Worm (Caenorhabditis elegans): ENCODE measurements around the gene D1022.9.
A peak's percentile ranks its signal among the peaks of the same experiment; 100 is the strongest.

The D1022.9 gene

ce11 chrII:7528210-7528609, 38.7 kb upstream of the D1022.9 start (continued):
- TF ChIP-seq nhr-27 (tag; optimal IDR thresholded peaks at IDR 0.05) = no peak
- TF ChIP-seq let-526 (GFP tag; IDR thresholded peaks at IDR 0.05) = peak; percentile 62; the same call in 1 of the 2 replicates
- no peak for TF ChIP-seq ceh-91 (GFP tag; IDR thresholded peaks at IDR 0.05)
- peak; percentile 61 for TF ChIP-seq tlf-1 (GFP tag; optimal IDR thresholded peaks at IDR 0.05)
- peak; percentile 25 for TF ChIP-seq ZK185.1 (tag; optimal IDR thresholded peaks at IDR 0.05; ENCODE audit: poor library complexity, severe bottlenecking)
- no peak for TF ChIP-seq ceh-58 (GFP tag; IDR thresholded peaks at IDR 0.05)
- TF ChIP-seq Y67H2A.10 (GFP tag; conservative IDR thresholded peaks at IDR 0.05) = no peak
- TF ChIP-seq nfya-2 (GFP tag; IDR thresholded peaks at IDR 0.05) = no peak

ce11 chrII:7525458-7525857, 36.0 kb upstream of the D1022.9 start, which contains the start of the genes ZK1290.7 and rnh-1.1:
TSS of gene ZK1290.7 (minus strand) at chrII:7525558.
TSS of gene rnh-1.1 (plus strand) at chrII:7525738.
- TF ChIP-seq T07F8.4 (tag; optimal IDR thresholded peaks at IDR 0.05) (no peak), nhr-90 (tag; optimal IDR thresholded peaks at IDR 0.05) (no peak), bed-2 (GFP tag; IDR thresholded peaks at IDR 0.05) (no peak), ztf-25 (GFP tag; IDR thresholded peaks at IDR 0.05) (no peak), ccch-3 (GFP tag; optimal IDR thresholded peaks at IDR 0.05) (no peak), ceh-40 (GFP tag; IDR thresholded peaks at IDR 0.05) (no peak), D2030.7 (GFP tag; IDR thresholded peaks at IDR 0.05) (no peak), egrh-3 (GFP tag; IDR thresholded peaks at IDR 0.05) (no peak), rcor-1 (GFP tag; IDR thresholded peaks at IDR 0.05) (no peak), unc-130 (GFP tag; optimal IDR thresholded peaks at IDR 0.05) (no peak), athp-1 (tag; optimal IDR thresholded peaks at IDR 0.05) (no peak), aptf-3 (GFP tag; IDR thresholded peaks at IDR 0.05) (no peak), Y56A3A.18 (GFP tag; IDR thresholded peaks at IDR 0.05) (no peak), snpc-1.3 (tag; optimal IDR thresholded peaks at IDR 0.05; ENCODE audit: insufficient read depth) (no peak), ceh-79 (tag; optimal IDR thresholded peaks at IDR 0.05) (no peak), F33H1.4 (GFP tag; IDR thresholded peaks at IDR 0.05) (no peak), ceh-27 (GFP tag; optimal IDR thresholded peaks at IDR 0.05) (no peak), sdz-38 (tag; optimal IDR thresholded peaks at IDR 0.05) (no peak), ekl-4 (GFP tag; IDR thresholded peaks at IDR 0.05) (no peak)

- TF ChIP-seq akir-1 (GFP tag; optimal IDR thresholded peaks at IDR 0.05) (no peak), cebp-1 (GFP tag; IDR thresholded peaks at IDR 0.05) (no peak), cebp-1 (tag; optimal IDR thresholded peaks at IDR 0.05) (no peak), ceh-91 (GFP tag; IDR thresholded peaks at IDR 0.05) (no peak), nhr-90 (tag; optimal IDR thresholded peaks at IDR 0.05) (no peak), Y53G8AR.9 (GFP tag; conservative IDR thresholded peaks at IDR 0.05) (no peak), ekl-4 (GFP tag; IDR thresholded peaks at IDR 0.05) (no peak), gei-17 (GFP tag; optimal IDR thresholded peaks at IDR 0.05) (no peak), dpff-1 (tag; optimal IDR thresholded peaks at IDR 0.05) (no peak), Y79H2A.3 (GFP tag; conservative IDR thresholded peaks at IDR 0.05) (no peak), egl-44 (GFP tag; IDR thresholded peaks at IDR 0.05) (no peak), tlf-1 (GFP tag; optimal IDR thresholded peaks at IDR 0.05) (no peak)
Measured at ce11 chrII:7523281-7523680, 33.8 kb upstream of the D1022.9 start, which contains the start of gene ZK1290.15. TSS of gene ZK1290.15 (plus strand) at chrII:7523581.

- TF ChIP-seq lin-35 (GFP tag; optimal IDR thresholded peaks at IDR 0.05) (no peak), B0261.1 (tag; optimal IDR thresholded peaks at IDR 0.05) (no peak), Y53F4B.3 (GFP tag; IDR thresholded peaks at IDR 0.05) (no peak), hlh-26 (GFP tag; conservative IDR thresholded peaks at IDR 0.05) (no peak), Y56A3A.18 (GFP tag; IDR thresholded peaks at IDR 0.05) (no peak), efl-1 (GFP tag; optimal IDR thresholded peaks at IDR 0.05) (no peak), Y67H2A.10 (GFP tag; conservative IDR thresholded peaks at IDR 0.05) (no peak), tbp1 (GFP tag; optimal IDR thresholded peaks at IDR 0.05) (no peak), lin-54 (GFP tag; optimal IDR thresholded peaks at IDR 0.05) (no peak), him-1 (tag; optimal IDR thresholded peaks at IDR 0.05) (no peak), mel-28 (tag; optimal IDR thresholded peaks at IDR 0.05; ENCODE audit: borderline replicate concordance) (no peak), hlh-12 (tag; optimal IDR thresholded peaks at IDR 0.05) (no peak), die-1 (tag; optimal IDR thresholded peaks at IDR 0.05) (no peak)
Measured at ce11 chrII:7521420-7521819, 31.9 kb upstream of the D1022.9 start.

All from whole organism, young adult.